Worm (Caenorhabditis elegans): Measurements from ENCODE around the gene F44A2.5.

Gene F44A2.5

DNA sequence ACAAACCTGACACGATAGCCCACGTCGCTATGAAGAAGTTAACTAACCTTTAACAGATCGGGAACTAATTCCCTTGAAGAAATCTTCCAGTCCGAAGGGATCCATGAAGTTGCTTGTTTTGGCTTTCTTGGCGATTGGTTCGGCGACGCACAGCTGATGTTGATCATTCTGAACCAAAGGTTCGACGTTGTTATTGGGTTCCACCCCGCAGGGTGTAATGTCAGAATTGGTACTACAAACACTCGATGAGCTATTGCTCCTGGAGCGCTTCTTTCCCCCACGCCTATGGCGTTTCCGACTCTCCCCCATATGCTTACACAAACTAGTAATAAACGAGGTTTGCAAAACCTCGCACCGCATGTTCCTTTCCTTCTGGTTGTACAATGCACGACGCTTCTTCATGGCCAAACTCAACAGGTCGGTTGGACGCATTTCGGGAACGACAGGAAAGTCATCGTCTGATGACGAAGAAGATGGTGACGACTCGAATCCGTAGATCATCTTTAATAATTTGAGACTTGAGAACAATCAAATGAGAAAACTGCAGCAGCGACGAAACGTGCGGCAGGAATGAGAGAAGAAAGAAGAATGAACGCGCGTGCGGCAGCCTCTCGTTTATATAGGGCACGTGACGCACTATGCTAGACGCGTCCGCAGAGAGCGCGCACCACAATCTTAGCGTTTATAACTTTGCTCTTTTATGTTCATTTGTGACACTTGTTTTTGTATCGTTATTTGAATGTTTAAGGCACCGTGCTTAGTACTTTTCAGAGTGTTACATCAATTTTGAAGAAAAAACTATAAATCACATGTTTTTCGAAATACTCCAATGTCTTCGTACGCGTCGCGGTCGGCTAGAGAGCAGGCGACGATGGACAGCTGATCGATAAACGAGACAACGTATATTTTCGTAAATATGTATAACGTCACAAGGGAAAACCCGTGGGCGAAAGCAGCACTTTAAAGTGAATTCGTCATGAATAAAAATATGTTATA is 46.5 kb downstream of the F44A2.5 start, which contains the start of gene tos-1 (continued):
- TF ChIP-seq sup-37 (GFP tag; optimal IDR thresholded peaks at IDR 0.05) (peak; percentile 98), C34B4.2 (tag; optimal IDR thresholded peaks at IDR 0.05) (peak; percentile 90)

DNA sequence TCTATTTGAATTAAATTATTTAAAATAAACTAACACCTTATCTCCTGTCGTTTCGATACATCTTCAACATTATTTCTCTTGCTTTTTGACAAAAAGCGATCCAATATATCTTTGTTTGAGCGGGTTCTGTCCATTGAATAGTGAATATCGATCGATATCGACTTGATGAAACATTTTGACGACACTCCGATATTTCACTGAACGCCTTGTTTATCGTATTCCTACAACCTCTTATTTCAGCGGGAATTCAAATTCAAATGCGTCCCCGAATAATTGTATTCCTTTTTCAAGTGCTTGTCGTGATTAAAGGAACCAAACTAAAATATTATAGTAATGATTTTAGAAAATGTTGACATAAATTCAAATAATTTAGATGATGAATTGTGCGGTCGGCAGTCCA is 49.4 kb downstream of the F44A2.5 start, which contains the start of the genes K07B1.7 and try-5:
Gene K07B1.7 (minus strand): TSS at position 159 of the 400 bp plus-strand sequence.
Gene try-5 (plus strand): TSS at position 241 of the 400 bp plus-strand sequence.
- TF ChIP-seq C16A3.4 (tag; optimal IDR thresholded peaks at IDR 0.05) = peak; percentile 82
- no peak for TF ChIP-seq ceh-90 (tag; optimal IDR thresholded peaks at IDR 0.05)
- TF ChIP-seq nhr-71 (tag; optimal IDR thresholded peaks at IDR 0.05) = peak; percentile 77
- peak; percentile 74 for TF ChIP-seq rnt-1 (tag; optimal IDR thresholded peaks at IDR 0.05)
- TF ChIP-seq blmp-1 (tag; optimal IDR thresholded peaks at IDR 0.05) = peak; percentile 64
- peak; percentile 58 for TF ChIP-seq tbx-2 (tag; optimal IDR thresholded peaks at IDR 0.05)
- peak in 1 of 2 experiments; percentile 49 for TF ChIP-seq mdl-1 (tag; optimal IDR thresholded peaks at IDR 0.05)
- no peak for TF ChIP-seq unc-62 (GFP tag; optimal IDR thresholded peaks at IDR 0.05)
- no peak for TF ChIP-seq mab-9 (GFP tag; IDR thresholded peaks at IDR 0.05)
- TF ChIP-seq nhr-11 (tag; optimal IDR thresholded peaks at IDR 0.05) = peak; percentile 36
- peak; percentile 99 for TF ChIP-seq lin-35 (GFP tag; optimal IDR thresholded peaks at IDR 0.05)
- TF ChIP-seq unc-98 (GFP tag; IDR thresholded peaks at IDR 0.05) = no peak
- no peak for TF ChIP-seq egl-27 (tag; optimal IDR thresholded peaks at IDR 0.05)
- peak; percentile 8 for TF ChIP-seq irx-1 (tag; optimal IDR thresholded peaks at IDR 0.05)
- TF ChIP-seq ces-1 (GFP tag; optimal IDR thresholded peaks at IDR 0.05) = no peak
- peak in 2 of 6 experiments; percentile 0 to 46 for TF ChIP-seq elt-3 (tag; optimal IDR thresholded peaks at IDR 0.05)
- peak; percentile 70 to 90 for TF ChIP-seq lsy-2 (tag; optimal IDR thresholded peaks at IDR 0.05)
- peak; percentile 67 for TF ChIP-seq mep-1 (tag; optimal IDR thresholded peaks at IDR 0.05)
- TF ChIP-seq nhr-20 (tag; optimal IDR thresholded peaks at IDR 0.05) = peak; percentile 68
- peak; percentile 26 for TF ChIP-seq unc-86 (tag; optimal IDR thresholded peaks at IDR 0.05)
- no peak for TF ChIP-seq pqm-1 (tag; optimal IDR thresholded peaks at IDR 0.05)
- peak; percentile 76 for TF ChIP-seq nhr-47 (tag; optimal IDR thresholded peaks at IDR 0.05)
- TF ChIP-seq hlh-4 (tag; optimal IDR thresholded peaks at IDR 0.05) = no peak
- TF ChIP-seq swsn-7 (tag; optimal IDR thresholded peaks at IDR 0.05) = peak; percentile 56
- no peak for TF ChIP-seq unc-30 (tag; optimal IDR thresholded peaks at IDR 0.05)
- peak; percentile 73 for TF ChIP-seq skn-1 (tag; optimal IDR thresholded peaks at IDR 0.05)
- peak; percentile 91 to 96 for TF ChIP-seq efl-1 (optimal IDR thresholded peaks at IDR 0.05)
- peak; percentile 97 to 99 for TF ChIP-seq efl-1 (GFP tag; optimal IDR thresholded peaks at IDR 0.05 in 1 of 2)
- no peak for TF ChIP-seq lin-39 (tag; optimal IDR thresholded peaks at IDR 0.05)
- TF ChIP-seq fkh-8 (tag; optimal IDR thresholded peaks at IDR 0.05) = peak; percentile 43
- peak; percentile 68 for TF ChIP-seq xbp-1 (tag; optimal IDR thresholded peaks at IDR 0.05)
- TF ChIP-seq nhr-19 (GFP tag; conservative IDR thresholded peaks at IDR 0.05) = peak; percentile 53
- TF ChIP-seq nhr-90 (tag; optimal IDR thresholded peaks at IDR 0.05; ENCODE audit: poor library complexity) = peak; percentile 16
- no peak for TF ChIP-seq fkh-4 (tag; optimal IDR thresholded peaks at IDR 0.05; ENCODE audit: borderline replicate concordance)
- TF ChIP-seq tlp-1 (tag; optimal IDR thresholded peaks at IDR 0.05) = no peak
- TF ChIP-seq sptf-1 (tag; optimal IDR thresholded peaks at IDR 0.05) = no peak
- peak; percentile 39 for TF ChIP-seq isw-1 (GFP tag; IDR thresholded peaks at IDR 0.05)
- no peak for TF ChIP-seq C34B4.2 (tag; optimal IDR thresholded peaks at IDR 0.05)
- peak; percentile 24 for TF ChIP-seq lin-15B (tag; optimal IDR thresholded peaks at IDR 0.05)
- TF ChIP-seq fos-1 (tag; optimal IDR thresholded peaks at IDR 0.05) = no peak
- peak; percentile 96 to 98 (median 96) for TF ChIP-seq dpl-1 (GFP tag; optimal IDR thresholded peaks at IDR 0.05)
- no peak for TF ChIP-seq nhr-84 (tag; optimal IDR thresholded peaks at IDR 0.05)
- peak; percentile 45 to 72 (median 65) for TF ChIP-seq ceh-82 (tag; optimal IDR thresholded peaks at IDR 0.05)
- peak; percentile 10 for TF ChIP-seq ama-1 (optimal IDR thresholded peaks at IDR 0.05)
- TF ChIP-seq C04F5.9 (tag; optimal IDR thresholded peaks at IDR 0.05) = no peak
- peak; percentile 69 for TF ChIP-seq nhr-85 (tag)
- no peak for TF ChIP-seq sup-37 (GFP tag; optimal IDR thresholded peaks at IDR 0.05)
- peak; percentile 68 for TF ChIP-seq lin-14 (GFP tag; optimal IDR thresholded peaks at IDR 0.05)
- TF ChIP-seq nhr-77 (tag; optimal IDR thresholded peaks at IDR 0.05) = peak; percentile 24
